Worm (Caenorhabditis elegans) whole organism, L4/young adult: ENCODE measurements around the gene C16C10.4.

Source experiments
- W03F9.2 ChIP-seq: fragments of 150-350 bp; optimal IDR thresholded peaks from 2 replicates; lab custom pipeline; 2014; ENCODE audit warnings: missing biosample characterization, missing genetic modification characterization
- him-1 ChIP-seq: sonication (generic microtip); optimal IDR thresholded peaks from 2 replicates; lab custom pipeline; 2016; ENCODE audit warnings: missing genotype, missing genetic modification reagents, missing genetic modification characterization, missing compliant biosample characterization

ce11 chrIII:4152309-4152708 lies 18.8 kb upstream of the C16C10.4 start:
- no peak for TF ChIP-seq W03F9.2 (tag; lab: Kevin White, UChicago)
- no peak for TF ChIP-seq him-1
